Worm (Caenorhabditis elegans): ENCODE data around the gene T26C5.5.

- TF ChIP-seq nhr-12 (tag; optimal IDR thresholded peaks at IDR 0.05), result no peak
- no peak for TF ChIP-seq nhr-76 (tag; optimal IDR thresholded peaks at IDR 0.05)
- TF ChIP-seq drap-1 (GFP tag; optimal IDR thresholded peaks at IDR 0.05), result no peak
- TF ChIP-seq M03D4.4 (tag; optimal IDR thresholded peaks at IDR 0.05), result no peak
- no peak for TF ChIP-seq ceh-43 (GFP tag; optimal IDR thresholded peaks at IDR 0.05)
- no peak for TF ChIP-seq pha-4 (tag; optimal IDR thresholded peaks at IDR 0.05)
- no peak for TF ChIP-seq nhr-28 (tag; optimal IDR thresholded peaks at IDR 0.05)
- no peak for TF ChIP-seq snpc-4 (tag; optimal IDR thresholded peaks at IDR 0.05)
Measured at ce11 chrII:9281595-9281994, 35.0 kb upstream of the T26C5.5 start.
